Fruit fly (Drosophila melanogaster) whole organism, pupa: ENCODE results near the gene stnA.

Experiments used
- CG12605 ChIP-seq: fragments of 200-800 bp; sonication (Bioruptor generic); IDR thresholded peaks from 2 replicates; pipeline ENCODE4 v1.3.6; 2022; ENCODE audit warnings: missing biosample characterization, missing genetic modification characterization
- CG15710 ChIP-seq: fragments of 200-800 bp; sonication (Bioruptor generic); optimal IDR thresholded peaks from 2 replicates; lab custom pipeline; 2018; ENCODE audit warnings: missing biosample characterization, mild to moderate bottlenecking, missing genetic modification characterization, moderate library complexity
- CG8159 ChIP-seq: fragments of 200-800 bp; sonication (Bioruptor generic); optimal IDR thresholded peaks from 3 replicates; lab custom pipeline; 2018; ENCODE audit warnings: missing biosample characterization, mild to moderate bottlenecking, missing genetic modification characterization, moderate library complexity
- D1 ChIP-seq: fragments of 200-800 bp; sonication (Bioruptor generic); optimal IDR thresholded peaks from 2 replicates; lab custom pipeline; 2018; ENCODE audit warnings: missing biosample characterization, mild to moderate bottlenecking, missing genetic modification characterization, moderate library complexity
- EcR ChIP-seq: fragments of 200-800 bp; sonication (Bioruptor generic); optimal IDR thresholded peaks from 3 replicates; lab custom pipeline; 2019; ENCODE audit warnings: missing biosample characterization, missing genetic modification characterization, mild to moderate bottlenecking, moderate library complexity, missing genetic modification reagents
- Ets98B ChIP-seq: fragments of 200-800 bp; sonication (Bioruptor generic); IDR thresholded peaks from 2 replicates; pipeline ENCODE4 v1.3.6; 2022; ENCODE audit warnings: missing biosample characterization, missing genetic modification characterization
- Pif1A ChIP-seq: fragments of 200-800 bp; sonication (Bioruptor generic); optimal IDR thresholded peaks from 3 replicates; lab custom pipeline; 2016; ENCODE audit warnings: missing biosample characterization, missing genetic modification characterization
- Pif1B ChIP-seq: fragments of 200-800 bp; sonication (Bioruptor generic); optimal IDR thresholded peaks from 3 replicates; lab custom pipeline; 2016; ENCODE audit warnings: missing biosample characterization, missing genetic modification characterization
- Snoo ChIP-seq: fragments of 200-800 bp; sonication (Bioruptor generic); optimal IDR thresholded peaks from 3 replicates; lab custom pipeline; 2017; ENCODE audit warnings: missing biosample characterization, mild to moderate bottlenecking, missing genetic modification characterization, inconsistent platforms

DNA sequence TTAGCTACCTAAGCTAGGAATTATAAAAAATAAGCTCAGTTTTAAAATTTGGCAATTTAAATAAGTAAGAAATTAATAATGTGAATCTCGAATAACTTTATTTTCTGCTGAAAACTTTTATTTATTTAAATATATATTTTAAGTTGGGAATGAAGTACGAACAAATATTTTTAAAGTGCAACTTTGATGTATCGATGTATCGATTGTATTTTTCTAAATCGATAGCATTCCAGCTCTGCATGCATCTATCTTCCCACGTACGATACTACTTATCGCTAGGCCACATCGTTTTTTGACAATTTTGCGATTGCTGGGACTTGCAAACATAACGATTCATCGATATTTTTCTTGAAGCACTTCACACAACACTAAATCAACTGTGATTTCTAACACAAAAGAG is 3.0 kb upstream of the stnA start:
- TF ChIP-seq D1 (tag; lab: Kevin White, UChicago) (no peak), CG12605 (GFP tag; lab: Robert Waterston, UW) (no peak), CG15710 (no peak), Snoo (tag; lab: Kevin White, UChicago) (no peak), EcR (GFP tag; lab: Kevin White, UChicago) (no peak), CG8159 (tag; lab: Kevin White, UChicago) (no peak), Pif1A (no peak), Pif1B (GFP tag; lab: Kevin White, UChicago) (no peak), Ets98B (GFP tag; lab: Robert Waterston, UW) (no peak)
